Worm (Caenorhabditis elegans) whole organism, late embryonic: Measurements from ENCODE around the gene F09A5.3.
A peak's percentile ranks its signal among the peaks of the same experiment; 100 is the strongest.

Source experiments
- C08G9.2 ChIP-seq: sonication (generic microtip); optimal IDR thresholded peaks from 2 replicates; lab custom pipeline; 2016; ENCODE audit warnings: mild to moderate bottlenecking, missing genetic modification characterization, moderate library complexity, missing compliant biosample characterization
- C38D4.7 ChIP-seq: fragments of 200-800 bp; sonication (Bioruptor generic); optimal IDR thresholded peaks from 2 replicates; lab custom pipeline; 2018; ENCODE audit warnings: mild to moderate bottlenecking, missing genetic modification characterization, moderate library complexity, missing compliant biosample characterization
- K02D7.2 ChIP-seq: sonication (generic microtip); optimal IDR thresholded peaks from 2 replicates; lab custom pipeline; 2017; ENCODE audit warnings: mild to moderate bottlenecking, missing genetic modification characterization, missing compliant biosample characterization
- K09A11.1 ChIP-seq: sonication (generic microtip); optimal IDR thresholded peaks from 2 replicates; lab custom pipeline; 2017; ENCODE audit warnings: antibody characterized with exemption, mild to moderate bottlenecking, missing genetic modification characterization, missing compliant biosample characterization; ENCODE audit not compliant: insufficient read depth
- T23F11.4 ChIP-seq: fragments of 200-800 bp; sonication (Bioruptor generic); optimal IDR thresholded peaks from 2 replicates; lab custom pipeline; 2018; ENCODE audit warnings: mild to moderate bottlenecking, missing genetic modification characterization, missing compliant biosample characterization
- Y22D7AL.16 ChIP-seq: sonication (generic microtip); optimal IDR thresholded peaks from 2 replicates; lab custom pipeline; 2016; ENCODE audit warnings: missing genetic modification characterization, missing compliant biosample characterization
- ama-1 ChIP-seq: fragments of 150-350 bp; optimal IDR thresholded peaks from 2 replicates; lab custom pipeline; 2014
- ceh-14 ChIP-seq: sonication (generic microtip); optimal IDR thresholded peaks from 2 replicates; lab custom pipeline; 2016; ENCODE audit warnings: missing genotype, missing genetic modification characterization, missing compliant biosample characterization
- ceh-18 ChIP-seq: sonication (generic microtip); optimal IDR thresholded peaks from 2 replicates; lab custom pipeline; 2016; ENCODE audit warnings: missing genetic modification characterization, missing compliant biosample characterization
- ceh-2 ChIP-seq: sonication (generic microtip); optimal IDR thresholded peaks from 2 replicates; lab custom pipeline; 2016; ENCODE audit warnings: missing genotype, missing genetic modification characterization, missing compliant biosample characterization
- ceh-22 ChIP-seq: sonication (generic microtip); optimal IDR thresholded peaks from 2 replicates; lab custom pipeline; 2017; ENCODE audit warnings: missing biosample characterization, missing genetic modification characterization
- ceh-30 ChIP-seq: fragments of 150-350 bp; optimal IDR thresholded peaks from 2 replicates; lab custom pipeline; 2014; ENCODE audit warnings: missing biosample characterization, missing genetic modification characterization
- ceh-31 ChIP-seq: sonication (generic microtip); optimal IDR thresholded peaks from 2 replicates; lab custom pipeline; 2016; ENCODE audit warnings: missing genetic modification characterization, missing compliant biosample characterization
- ceh-34 ChIP-seq: sonication (generic microtip); optimal IDR thresholded peaks from 2 replicates; lab custom pipeline; 2016; ENCODE audit warnings: mild to moderate bottlenecking, missing genetic modification characterization, missing compliant biosample characterization
- ceh-45 ChIP-seq: fragments of 200-800 bp; sonication (Bioruptor generic); IDR thresholded peaks from 2 replicates; pipeline ENCODE4 v1.3.6; 2022; ENCODE audit warnings: missing genetic modification reagents, missing genetic modification characterization, missing compliant biosample characterization
- ceh-48 ChIP-seq: sonication (generic microtip); optimal IDR thresholded peaks from 2 replicates; lab custom pipeline; 2016; ENCODE audit warnings: missing genetic modification characterization, inconsistent platforms, missing compliant biosample characterization
- ceh-9 ChIP-seq: sonication (generic microtip); optimal IDR thresholded peaks from 2 replicates; lab custom pipeline; 2016; ENCODE audit warnings: mild to moderate bottlenecking, missing genetic modification characterization, inconsistent platforms, missing compliant biosample characterization
- che-1 ChIP-seq: sonication (generic microtip); optimal IDR thresholded peaks from 2 replicates; lab custom pipeline; 2016; ENCODE audit warnings: mild to moderate bottlenecking, missing genetic modification characterization, missing compliant biosample characterization
- dmd-4 ChIP-seq: sonication (generic microtip); optimal IDR thresholded peaks from 2 replicates; lab custom pipeline; 2016; ENCODE audit warnings: borderline replicate concordance, missing genetic modification characterization, missing compliant biosample characterization
- elt-2 ChIP-seq: sonication (generic microtip); optimal IDR thresholded peaks from 2 replicates; lab custom pipeline; 2016; ENCODE audit warnings: missing genetic modification reagents, missing genetic modification characterization, missing compliant biosample characterization
- elt-4 ChIP-seq: sonication (generic microtip); optimal IDR thresholded peaks from 2 replicates; lab custom pipeline; 2016; ENCODE audit warnings: missing genetic modification characterization, missing compliant biosample characterization
- ets-4 ChIP-seq: sonication (generic microtip); optimal IDR thresholded peaks from 2 replicates; lab custom pipeline; 2016; ENCODE audit warnings: missing genetic modification characterization, missing compliant biosample characterization
- eyg-1 ChIP-seq: sonication (generic microtip); optimal IDR thresholded peaks from 2 replicates; lab custom pipeline; 2016; ENCODE audit warnings: missing genotype, missing genetic modification characterization, missing compliant biosample characterization
- fkh-6 ChIP-seq: sonication (generic microtip); optimal IDR thresholded peaks from 2 replicates; lab custom pipeline; 2016; ENCODE audit warnings: missing genetic modification characterization, missing compliant biosample characterization
- gmeb-2 ChIP-seq: sonication (generic microtip); optimal IDR thresholded peaks from 2 replicates; lab custom pipeline; 2016; ENCODE audit warnings: missing genetic modification characterization, inconsistent platforms, missing compliant biosample characterization
- hlh-13 ChIP-seq: fragments of 200-800 bp; sonication (Bioruptor generic); optimal IDR thresholded peaks from 2 replicates; lab custom pipeline; 2018; ENCODE audit warnings: mild to moderate bottlenecking, missing genetic modification characterization, missing compliant biosample characterization
- hlh-30 ChIP-seq: sonication (generic microtip); optimal IDR thresholded peaks from 2 replicates; lab custom pipeline; 2017; ENCODE audit warnings: antibody characterized with exemption, missing genetic modification characterization, missing compliant biosample characterization; ENCODE audit not compliant: insufficient read depth
- hlh-6 ChIP-seq: sonication (generic microtip); optimal IDR thresholded peaks from 2 replicates; lab custom pipeline; 2016; ENCODE audit warnings: missing genotype, missing genetic modification characterization, missing compliant biosample characterization
- hlh-8 ChIP-seq: sonication (generic microtip); optimal IDR thresholded peaks from 2 replicates; lab custom pipeline; 2016; ENCODE audit warnings: missing genotype, missing genetic modification characterization, missing compliant biosample characterization
- lim-6 ChIP-seq: sonication (generic microtip); optimal IDR thresholded peaks from 2 replicates; lab custom pipeline; 2016; ENCODE audit warnings: missing genetic modification characterization, missing compliant biosample characterization
- madf-2 ChIP-seq: sonication (generic microtip); optimal IDR thresholded peaks from 2 replicates; lab custom pipeline; 2017; ENCODE audit warnings: missing genetic modification characterization, missing compliant biosample characterization
- mec-3 ChIP-seq: sonication (generic microtip); optimal IDR thresholded peaks from 2 replicates; lab custom pipeline; 2016; ENCODE audit warnings: borderline replicate concordance, missing genetic modification characterization, missing compliant biosample characterization
- nfya-1 ChIP-seq: sonication (generic microtip); optimal IDR thresholded peaks from 2 replicates; lab custom pipeline; 2017; ENCODE audit warnings: missing genetic modification characterization, mild to moderate bottlenecking, missing compliant biosample characterization, antibody characterized with exemption, moderate library complexity
- nhr-11 ChIP-seq: fragments of 150-350 bp; optimal IDR thresholded peaks from 2 replicates; lab custom pipeline; 2014; ENCODE audit warnings: missing biosample characterization, missing genetic modification characterization
- nhr-232 ChIP-seq: sonication (generic microtip); optimal IDR thresholded peaks from 2 replicates; lab custom pipeline; 2016; ENCODE audit warnings: missing genetic modification characterization, missing compliant biosample characterization
- npax-4 ChIP-seq: sonication (generic microtip); optimal IDR thresholded peaks from 2 replicates; lab custom pipeline; 2016; ENCODE audit warnings: missing genetic modification characterization, missing compliant biosample characterization
- pag-3 ChIP-seq: sonication (generic microtip); optimal IDR thresholded peaks from 2 replicates; lab custom pipeline; 2016; ENCODE audit warnings: missing compliant biosample characterization, missing genetic modification characterization, borderline replicate concordance
- pha-4 ChIP-seq: fragments of 150-350 bp; optimal IDR thresholded peaks from 2 replicates; lab custom pipeline; 2018; ENCODE audit warnings: missing biosample characterization, missing genetic modification reagents, missing genetic modification characterization
- pqm-1 ChIP-seq: sonication (generic microtip); optimal IDR thresholded peaks from 2 replicates; lab custom pipeline; 2016; ENCODE audit warnings: missing genetic modification characterization, missing compliant biosample characterization
- pros-1 ChIP-seq: fragments of 150-350 bp; optimal IDR thresholded peaks from 2 replicates; lab custom pipeline; 2014; ENCODE audit warnings: missing biosample characterization, missing genetic modification reagents, missing genetic modification characterization
- ref-2 ChIP-seq: sonication (generic microtip); optimal IDR thresholded peaks from 2 replicates; lab custom pipeline; 2016; ENCODE audit warnings: missing genetic modification characterization, missing compliant biosample characterization
- rnt-1 ChIP-seq: sonication (generic microtip); optimal IDR thresholded peaks from 2 replicates; lab custom pipeline; 2016; ENCODE audit warnings: missing genetic modification characterization, missing compliant biosample characterization
- sdc-2 ChIP-seq: sonication (generic microtip); optimal IDR thresholded peaks from 2 replicates; lab custom pipeline; 2016; ENCODE audit warnings: missing genotype, missing genetic modification characterization, missing compliant biosample characterization
- sox-2 ChIP-seq: fragments of 200-800 bp; sonication (Bioruptor generic); IDR thresholded peaks from 2 replicates; pipeline ENCODE4 v1.3.6; 2022; ENCODE audit warnings: missing genetic modification reagents, missing genetic modification characterization, missing compliant biosample characterization
- sox-4 ChIP-seq: sonication (generic microtip); optimal IDR thresholded peaks from 2 replicates; lab custom pipeline; 2017; ENCODE audit warnings: mild to moderate bottlenecking, missing genetic modification characterization, inconsistent platforms, missing compliant biosample characterization
- syd-9 ChIP-seq: sonication (generic microtip); optimal IDR thresholded peaks from 2 replicates; lab custom pipeline; 2016; ENCODE audit warnings: mild to moderate bottlenecking, missing genetic modification characterization, moderate library complexity, missing compliant biosample characterization
- tbx-2 ChIP-seq: sonication (generic microtip); optimal IDR thresholded peaks from 2 replicates; lab custom pipeline; 2016; ENCODE audit warnings: missing genetic modification characterization, missing compliant biosample characterization
- ttx-3 ChIP-seq: sonication (generic microtip); optimal IDR thresholded peaks from 2 replicates; lab custom pipeline; 2016; ENCODE audit warnings: missing genetic modification reagents, missing genetic modification characterization, missing compliant biosample characterization
- unc-3 ChIP-seq, 2 experiments: fragments of 200-800 bp in 1 of 2; sonication (Bioruptor generic) in 1 of 2; sonication (generic microtip) in 1 of 2; conservative IDR thresholded peaks in 1 of 2; optimal IDR thresholded peaks in 1 of 2; 2 replicates each; pipeline versions ENCODE4 v1.3.6 to Lab custom; 2016 to 2022; ENCODE audit warnings: missing compliant biosample characterization in 2 of 2, missing genetic modification characterization in 2 of 2, missing genetic modification reagents in 1 of 2
- unc-42 ChIP-seq: sonication (generic microtip); optimal IDR thresholded peaks from 2 replicates; lab custom pipeline; 2016; ENCODE audit warnings: missing genotype, missing genetic modification characterization, missing compliant biosample characterization
- unc-55 ChIP-seq: sonication (generic microtip); optimal IDR thresholded peaks from 2 replicates; lab custom pipeline; 2017; ENCODE audit warnings: missing biosample characterization, missing genetic modification reagents, missing genetic modification characterization
- unc-86 ChIP-seq: sonication (generic microtip); optimal IDR thresholded peaks from 2 replicates; lab custom pipeline; 2016; ENCODE audit warnings: missing genetic modification characterization, missing compliant biosample characterization

F09A5.3 gene

DNA sequence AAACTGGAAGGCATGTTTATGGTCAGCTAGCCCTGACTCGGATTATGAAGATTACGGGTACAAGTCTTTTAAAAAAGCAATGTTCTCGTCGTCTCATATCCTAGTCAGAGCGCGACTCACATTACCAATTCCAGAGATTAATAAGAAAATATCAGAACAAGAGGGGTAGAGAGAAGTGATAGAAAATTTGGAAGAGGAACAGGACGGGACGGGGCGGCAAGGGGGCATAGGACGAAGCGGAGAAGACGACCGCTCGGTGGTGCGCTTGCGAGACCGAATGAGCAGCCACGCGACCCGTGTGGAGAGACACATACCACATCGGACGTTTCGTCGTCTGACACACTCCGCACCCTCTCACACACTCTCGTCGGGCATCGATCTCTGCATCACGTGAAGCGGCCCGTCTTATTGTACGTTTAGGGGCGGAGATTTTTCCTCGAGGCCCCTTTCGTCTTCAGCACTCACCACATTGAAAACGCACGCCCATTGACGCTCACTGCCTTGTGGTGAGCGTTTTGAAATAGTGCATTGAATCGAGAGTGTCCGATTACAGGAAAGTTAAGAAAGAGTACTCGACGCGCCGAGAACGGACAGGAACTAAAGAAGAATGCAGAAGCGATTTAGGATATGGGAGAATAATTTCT is 3.7 kb downstream of the F09A5.3 start:
- TF ChIP-seq C08G9.2 (peak; percentile 67), nhr-11 (tag; lab: Kevin White, UChicago) (no peak), lim-6 (tag; lab: Kevin White, UChicago) (peak; percentile 51), hlh-8 (tag; lab: Kevin White, UChicago) (peak; percentile 68), nfya-1 (tag; lab: Kevin White, UChicago) (peak; percentile 93), eyg-1 (tag; lab: Kevin White, UChicago) (peak; percentile 63), unc-42 (peak; percentile 87), nhr-232 (tag; lab: Kevin White, UChicago) (no peak), pqm-1 (peak; percentile 19), sox-4 (no peak), ceh-30 (tag; lab: Kevin White, UChicago) (no peak), dmd-4 (tag; lab: Kevin White, UChicago) (peak; percentile 10), hlh-6 (tag; lab: Kevin White, UChicago) (peak; percentile 71), ceh-45 (GFP tag; lab: Robert Waterston, UW) (no peak), K02D7.2 (tag; lab: Kevin White, UChicago) (no peak), gmeb-2 (tag; lab: Kevin White, UChicago) (peak; percentile 16), syd-9 (tag; lab: Kevin White, UChicago) (peak; percentile 80), ref-2 (tag; lab: Kevin White, UChicago) (peak; percentile 91), pag-3 (tag; lab: Kevin White, UChicago) (peak; percentile 63), ama-1 (lab: Kevin White, UChicago) (peak; percentile 95), elt-4 (no peak), che-1 (tag; lab: Kevin White, UChicago) (peak; percentile 47), unc-55 (GFP tag; lab: Kevin White, UChicago) (peak; percentile 97), npax-4 (tag; lab: Kevin White, UChicago) (no peak), ceh-18 (tag; lab: Kevin White, UChicago) (peak; percentile 97), Y22D7AL.16 (no peak), tbx-2 (peak; percentile 93), ceh-22 (tag; lab: Kevin White, UChicago) (peak; percentile 92), ceh-9 (tag; lab: Kevin White, UChicago) (no peak), ceh-34 (tag; lab: Kevin White, UChicago) (peak; percentile 99), pha-4 (no peak), sdc-2 (peak; percentile 77), pros-1 (tag; lab: Kevin White, UChicago) (peak; percentile 85), hlh-13 (GFP tag; lab: Kevin White, UChicago) (no peak), fkh-6 (peak; percentile 27), mec-3 (no peak), K09A11.1 (no peak), unc-3 (GFP tag; conservative IDR thresholded peaks at IDR 0.05; lab: Robert Waterston, UW) (no peak; the same call in 1 of the 2 replicates), unc-3 (tag; optimal IDR thresholded peaks at IDR 0.05; lab: Kevin White, UChicago) (no peak), rnt-1 (tag; lab: Kevin White, UChicago) (peak; percentile 93), hlh-30 (tag; lab: Kevin White, UChicago) (peak; percentile 99), T23F11.4 (GFP tag; lab: Kevin White, UChicago) (no peak), ceh-48 (tag; lab: Kevin White, UChicago) (peak; percentile 83), madf-2 (tag; lab: Kevin White, UChicago) (peak; percentile 36), ttx-3 (tag; lab: Kevin White, UChicago) (peak; percentile 27), ceh-2 (tag; lab: Kevin White, UChicago) (peak; percentile 61), elt-2 (tag; lab: Kevin White, UChicago) (no peak), ceh-31 (tag; lab: Kevin White, UChicago) (peak; percentile 98), ceh-14 (tag; lab: Kevin White, UChicago) (peak; percentile 78), unc-86 (tag; lab: Kevin White, UChicago) (no peak), C38D4.7 (GFP tag; lab: Kevin White, UChicago) (peak; percentile 17), ets-4 (tag; lab: Kevin White, UChicago) (peak; percentile 79), sox-2 (GFP tag; lab: Robert Waterston, UW) (no peak)
